Worm (Caenorhabditis elegans): Measurements from ENCODE around the gene str-76.
"Not testable (repeated sequence)": the region's sequence is repeated elsewhere in the genome, so short reads cannot be mapped to it uniquely, and the experiment has no call there.

The str-76 gene

ce11 chrV:2515493-2515892 is at the start of gene str-76:
str-76 (minus strand) TSS chrV:2515593.
- not testable (repeated sequence) for TF ChIP-seq daf-12, hif-1, aly-2 (tag; optimal IDR thresholded peaks at IDR 0.05)

ce11 chrV:2561390-2561789 is 46.0 kb upstream of the str-76 start, which contains the start of gene gst-10:
gst-10 (plus strand) TSS chrV:2561690.
- TF ChIP-seq nhr-237 (tag; optimal IDR thresholded peaks at IDR 0.05); spr-3 (GFP tag; optimal IDR thresholded peaks at IDR 0.05); F37D6.2 (tag; optimal IDR thresholded peaks at IDR 0.05): not testable (repeated sequence)

ce11 chrV:2536309-2536708 is 20.9 kb upstream of the str-76 start, which contains the start of gene Y45G12C.10:
Y45G12C.10 (minus strand) TSS chrV:2536409.
- TF ChIP-seq madf-9 (GFP tag; conservative IDR thresholded peaks at IDR 0.05); unc-62 (GFP tag; optimal IDR thresholded peaks at IDR 0.05 in 1 of 2); unc-62 (tag; optimal IDR thresholded peaks at IDR 0.05); zag-1 (tag; optimal IDR thresholded peaks at IDR 0.05): not testable (repeated sequence)
